Worm (Caenorhabditis elegans): ENCODE data around the gene B0252.8.

The B0252.8 gene

ce11 chrII:6915875-6916274, at the start of gene B0252.8:
Gene B0252.8 (plus strand): TSS chrII:6916166.
- TF ChIP-seq eyg-1 (tag; optimal IDR thresholded peaks at IDR 0.05) (no peak), ama-1 (optimal IDR thresholded peaks at IDR 0.05) (no peak), odd-2 (tag; optimal IDR thresholded peaks at IDR 0.05) (no peak), pag-3 (tag; optimal IDR thresholded peaks at IDR 0.05; ENCODE audit: borderline replicate concordance) (no peak), ceh-9 (tag; optimal IDR thresholded peaks at IDR 0.05) (no peak), ceh-30 (tag; optimal IDR thresholded peaks at IDR 0.05) (no peak), C08G9.2 (tag; optimal IDR thresholded peaks at IDR 0.05) (no peak), ets-4 (tag; optimal IDR thresholded peaks at IDR 0.05) (no peak), lim-6 (tag; optimal IDR thresholded peaks at IDR 0.05) (no peak), zip-5 (tag; optimal IDR thresholded peaks at IDR 0.05) (no peak)

- TF ChIP-seq ama-1 (optimal IDR thresholded peaks at IDR 0.05) (no peak), unc-55 (GFP tag; optimal IDR thresholded peaks at IDR 0.05) (no peak), ets-4 (tag; optimal IDR thresholded peaks at IDR 0.05) (no peak), ceh-19 (GFP tag; optimal IDR thresholded peaks at IDR 0.05) (no peak), ceh-30 (tag; optimal IDR thresholded peaks at IDR 0.05) (no peak), dmd-4 (tag; optimal IDR thresholded peaks at IDR 0.05; ENCODE audit: borderline replicate concordance) (no peak), lim-6 (tag; optimal IDR thresholded peaks at IDR 0.05) (no peak), elt-4 (tag; optimal IDR thresholded peaks at IDR 0.05) (no peak), ceh-6 (GFP tag; optimal IDR thresholded peaks at IDR 0.05) (no peak), che-1 (tag; optimal IDR thresholded peaks at IDR 0.05) (no peak), ceh-24 (tag; optimal IDR thresholded peaks at IDR 0.05) (no peak), hlh-30 (tag; optimal IDR thresholded peaks at IDR 0.05; ENCODE audit: insufficient read depth) (no peak), fax-1 (tag; optimal IDR thresholded peaks at IDR 0.05) (no peak), sox-2 (GFP tag; IDR thresholded peaks at IDR 0.05) (no peak), C08G9.2 (tag; optimal IDR thresholded peaks at IDR 0.05) (no peak), npax-4 (tag; optimal IDR thresholded peaks at IDR 0.05) (no peak), pag-3 (tag; optimal IDR thresholded peaks at IDR 0.05; ENCODE audit: borderline replicate concordance) (no peak), nfya-1 (tag; optimal IDR thresholded peaks at IDR 0.05) (no peak), unc-3 (GFP tag; conservative IDR thresholded peaks at IDR 0.05) (no peak), unc-3 (tag; optimal IDR thresholded peaks at IDR 0.05) (no peak), hlh-13 (GFP tag; optimal IDR thresholded peaks at IDR 0.05) (no peak)
These were observed 45.2 kb upstream of the B0252.8 start, which contains the start of gene clhm-1 for ce11 chrII:6870803-6871202. Gene clhm-1 (minus strand): TSS chrII:6871009.

ce11 chrII:6872493-6872892, 43.5 kb upstream of the B0252.8 start, which contains the start of gene C44B7.5:
Gene C44B7.5 (minus strand): TSS chrII:6872593.
- TF ChIP-seq ttx-3 (tag; optimal IDR thresholded peaks at IDR 0.05) (no peak), che-1 (tag; optimal IDR thresholded peaks at IDR 0.05) (no peak), ceh-22 (tag; optimal IDR thresholded peaks at IDR 0.05) (no peak), zip-5 (tag; optimal IDR thresholded peaks at IDR 0.05) (no peak), hlh-15 (tag; optimal IDR thresholded peaks at IDR 0.05) (no peak), hlh-13 (GFP tag; optimal IDR thresholded peaks at IDR 0.05) (no peak), elt-4 (tag; optimal IDR thresholded peaks at IDR 0.05) (no peak), ceh-30 (tag; optimal IDR thresholded peaks at IDR 0.05) (no peak), fkh-6 (tag; optimal IDR thresholded peaks at IDR 0.05) (no peak), ceh-18 (tag; optimal IDR thresholded peaks at IDR 0.05) (no peak)

- TF ChIP-seq ceh-30 (tag; optimal IDR thresholded peaks at IDR 0.05) (no peak), elt-4 (tag; optimal IDR thresholded peaks at IDR 0.05) (no peak), ceh-14 (tag; optimal IDR thresholded peaks at IDR 0.05) (no peak), pax-1 (tag; optimal IDR thresholded peaks at IDR 0.05) (no peak), sox-4 (tag; optimal IDR thresholded peaks at IDR 0.05) (no peak), dve-1 (tag; optimal IDR thresholded peaks at IDR 0.05) (no peak), unc-3 (GFP tag; conservative IDR thresholded peaks at IDR 0.05) (no peak), unc-3 (tag; optimal IDR thresholded peaks at IDR 0.05) (no peak), tbx-2 (tag; optimal IDR thresholded peaks at IDR 0.05) (no peak), pat-9 (tag; optimal IDR thresholded peaks at IDR 0.05) (no peak), ceh-34 (tag; optimal IDR thresholded peaks at IDR 0.05) (no peak), eyg-1 (tag; optimal IDR thresholded peaks at IDR 0.05) (no peak), ztf-16 (tag; optimal IDR thresholded peaks at IDR 0.05) (no peak), pqm-1 (tag; optimal IDR thresholded peaks at IDR 0.05) (no peak), ceh-45 (GFP tag; IDR thresholded peaks at IDR 0.05) (no peak), mec-3 (tag; optimal IDR thresholded peaks at IDR 0.05; ENCODE audit: borderline replicate concordance) (no peak), rnt-1 (tag; optimal IDR thresholded peaks at IDR 0.05) (no peak)
These were observed 39.0 kb upstream of the B0252.8 start, which contains the start of gene slc-36.5 for ce11 chrII:6876957-6877356. Gene slc-36.5 (minus strand): TSS chrII:6877057.
